Worm (Caenorhabditis elegans) whole organism, midembryonic: ENCODE results near the gene T23E7.2.

Experiments
- T22C8.4 ChIP-seq: fragments of 200-800 bp; sonication (Bioruptor generic); IDR thresholded peaks from 2 replicates; pipeline ENCODE4 v1.3.6; 2022; ENCODE audit warnings: missing genetic modification characterization, missing compliant biosample characterization
- cog-1 ChIP-seq: sonication (generic microtip); optimal IDR thresholded peaks from 2 replicates; lab custom pipeline; 2016; ENCODE audit warnings: missing genetic modification characterization, missing compliant biosample characterization
- flt-1 ChIP-seq: fragments of 200-800 bp; sonication (Bioruptor generic); IDR thresholded peaks from 2 replicates; pipeline ENCODE4 v1.3.6; 2022; ENCODE audit warnings: missing genetic modification characterization, missing compliant biosample characterization
- klf-2 ChIP-seq: fragments of 200-800 bp; sonication (Bioruptor generic); conservative IDR thresholded peaks from 2 replicates; pipeline ENCODE4 v1.3.6; 2022; ENCODE audit warnings: missing genetic modification reagents, missing genetic modification characterization, missing compliant biosample characterization
- med-1 ChIP-seq: sonication (generic microtip); optimal IDR thresholded peaks from 2 replicates; lab custom pipeline; 2017; ENCODE audit warnings: missing genetic modification characterization, mild to moderate bottlenecking, missing compliant biosample characterization, antibody characterized with exemption, missing genetic modification reagents; ENCODE audit not compliant: insufficient read depth
- ref-1 ChIP-seq: fragments of 200-800 bp; sonication (Bioruptor generic); conservative IDR thresholded peaks from 2 replicates; pipeline ENCODE4 v1.3.6; 2022; ENCODE audit warnings: missing genetic modification reagents, missing genetic modification characterization, missing compliant biosample characterization
- tab-1 ChIP-seq: fragments of 200-800 bp; sonication (Bioruptor generic); IDR thresholded peaks from 2 replicates; pipeline ENCODE4 v1.3.6; 2022; ENCODE audit warnings: missing genetic modification characterization, missing compliant biosample characterization
- ztf-23 ChIP-seq: fragments of 200-800 bp; sonication (Bioruptor generic); IDR thresholded peaks from 2 replicates; pipeline ENCODE4 v1.3.6; 2022; ENCODE audit warnings: missing genetic modification reagents, missing genetic modification characterization, missing compliant biosample characterization
- ztf-29 ChIP-seq: fragments of 200-800 bp; sonication (Bioruptor generic); IDR thresholded peaks from 2 replicates; pipeline ENCODE4 v1.3.6; 2022; ENCODE audit warnings: missing genetic modification reagents, missing genetic modification characterization, missing compliant biosample characterization

The T23E7.2 gene

ce11 chrX:17674313-17674712 is 3.5 kb downstream of the T23E7.2 start:
- TF ChIP-seq flt-1 (GFP tag; lab: Robert Waterston, UW) (no peak), cog-1 (tag; lab: Kevin White, UChicago) (no peak), tab-1 (GFP tag; lab: Robert Waterston, UW) (no peak), klf-2 (GFP tag; lab: Robert Waterston, UW) (no peak), med-1 (GFP tag; lab: Kevin White, UChicago) (no peak), ztf-23 (no peak), T22C8.4 (no peak), ztf-29 (GFP tag; lab: Robert Waterston, UW) (no peak), ref-1 (GFP tag; lab: Robert Waterston, UW) (no peak)

DNA sequence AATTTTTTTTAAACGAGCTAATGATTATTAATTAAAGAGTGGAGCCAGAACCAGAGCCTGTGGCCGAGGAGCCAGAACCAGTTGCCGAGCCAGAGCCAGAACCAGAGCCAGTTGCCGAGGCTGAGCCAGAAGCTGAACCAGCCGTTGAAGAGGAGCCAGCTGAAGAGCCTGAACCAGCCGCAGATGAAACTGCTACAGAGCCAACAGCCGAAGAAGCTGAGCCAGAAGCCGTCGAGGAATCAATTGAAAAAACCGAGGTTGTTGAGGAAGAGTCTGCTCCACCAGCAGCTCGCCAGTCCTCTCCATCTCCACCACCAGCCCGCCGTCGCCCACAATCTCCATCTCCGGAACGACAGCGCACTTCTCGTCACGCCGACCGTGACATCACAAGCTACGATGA is 4.9 kb downstream of the T23E7.2 start:
- TF ChIP-seq flt-1 (GFP tag; lab: Robert Waterston, UW) (no peak), ztf-23 (no peak), cog-1 (tag; lab: Kevin White, UChicago) (no peak), ref-1 (GFP tag; lab: Robert Waterston, UW) (no peak), ztf-29 (GFP tag; lab: Robert Waterston, UW) (no peak), T22C8.4 (no peak), klf-2 (GFP tag; lab: Robert Waterston, UW) (no peak), tab-1 (GFP tag; lab: Robert Waterston, UW) (no peak), med-1 (GFP tag; lab: Kevin White, UChicago) (no peak)

- TF ChIP-seq klf-2 (GFP tag; lab: Robert Waterston, UW) (no peak), tab-1 (GFP tag; lab: Robert Waterston, UW) (no peak), cog-1 (tag; lab: Kevin White, UChicago) (no peak), flt-1 (GFP tag; lab: Robert Waterston, UW) (no peak), T22C8.4 (no peak), ztf-29 (GFP tag; lab: Robert Waterston, UW) (no peak), med-1 (GFP tag; lab: Kevin White, UChicago) (no peak), ref-1 (GFP tag; lab: Robert Waterston, UW) (no peak), ztf-23 (no peak)
Measured at ce11 chrX:17676679-17677078, 5.9 kb downstream of the T23E7.2 start.

DNA sequence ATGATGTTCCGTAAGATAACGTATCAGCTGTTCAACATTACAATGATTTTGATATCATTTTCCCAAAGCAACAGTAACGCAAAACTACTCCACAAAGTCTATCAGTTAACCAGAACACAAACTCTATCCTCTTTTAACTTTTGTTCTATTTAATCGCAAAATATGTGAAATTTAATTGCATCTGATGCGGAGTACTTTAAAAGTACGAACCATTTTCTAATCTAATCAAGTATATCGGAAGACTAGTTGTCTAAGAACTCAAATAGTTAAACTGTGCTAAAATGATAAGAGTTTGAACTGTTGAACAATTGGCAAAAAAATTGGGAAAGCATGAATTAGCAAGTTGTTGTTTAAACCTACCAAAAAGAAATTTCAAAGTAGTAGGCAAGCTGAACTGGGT is 10.7 kb downstream of the T23E7.2 start:
- no peak for TF ChIP-seq cog-1 (tag; lab: Kevin White, UChicago)
- TF ChIP-seq ref-1 (GFP tag; lab: Robert Waterston, UW): no peak
- TF ChIP-seq klf-2 (GFP tag; lab: Robert Waterston, UW): no peak
- no peak for TF ChIP-seq med-1 (GFP tag; lab: Kevin White, UChicago)
- no peak for TF ChIP-seq ztf-29 (GFP tag; lab: Robert Waterston, UW)
- no peak for TF ChIP-seq tab-1 (GFP tag; lab: Robert Waterston, UW)
- no peak for TF ChIP-seq flt-1 (GFP tag; lab: Robert Waterston, UW)
- no peak for TF ChIP-seq T22C8.4
- TF ChIP-seq ztf-23: no peak

DNA sequence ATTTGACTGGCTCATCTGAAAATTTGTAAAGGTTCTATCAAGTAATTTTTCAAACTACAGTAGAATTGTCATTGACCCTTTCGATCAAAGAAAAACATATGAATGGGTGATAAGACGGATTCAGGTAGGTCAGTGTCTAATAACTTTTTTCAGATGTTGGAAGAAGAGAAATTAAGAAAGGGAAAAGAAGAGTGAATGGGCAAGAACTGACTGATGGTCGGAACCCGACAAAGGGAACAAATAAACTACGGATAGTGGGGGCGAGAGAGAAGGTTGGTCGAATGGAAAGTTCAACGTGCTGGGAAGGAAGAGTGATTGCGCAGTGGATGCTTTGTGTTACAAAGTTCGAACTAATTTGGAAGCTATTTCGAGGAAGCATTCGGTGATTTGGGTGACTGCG is 11.5 kb downstream of the T23E7.2 start:
- TF ChIP-seq ztf-23: no peak
- no peak for TF ChIP-seq tab-1 (GFP tag; lab: Robert Waterston, UW)
- TF ChIP-seq cog-1 (tag; lab: Kevin White, UChicago): no peak
- TF ChIP-seq klf-2 (GFP tag; lab: Robert Waterston, UW): no peak
- no peak for TF ChIP-seq med-1 (GFP tag; lab: Kevin White, UChicago)
- TF ChIP-seq ztf-29 (GFP tag; lab: Robert Waterston, UW): no peak
- TF ChIP-seq ref-1 (GFP tag; lab: Robert Waterston, UW): no peak
- no peak for TF ChIP-seq flt-1 (GFP tag; lab: Robert Waterston, UW)
- no peak for TF ChIP-seq T22C8.4

DNA sequence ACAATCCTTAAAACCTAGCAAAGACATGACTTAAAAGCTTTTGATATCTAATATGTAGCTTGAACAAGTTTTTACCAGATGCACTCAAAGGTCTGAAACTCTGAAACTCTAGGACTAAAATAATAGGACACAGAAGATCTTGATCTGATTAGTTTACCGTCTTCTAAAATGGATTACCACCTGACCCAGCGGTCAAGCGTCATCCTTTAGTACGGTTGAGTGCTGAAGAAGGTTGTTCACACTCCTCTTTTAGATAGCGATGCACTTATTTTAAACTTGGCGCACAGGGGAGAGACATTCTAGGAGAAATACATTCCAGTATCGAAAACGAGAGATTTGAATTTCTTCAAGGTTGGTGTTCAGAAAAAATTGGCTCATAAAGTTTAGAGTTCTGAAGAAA is 12.9 kb downstream of the T23E7.2 start:
- TF ChIP-seq tab-1 (GFP tag; lab: Robert Waterston, UW): no peak
- TF ChIP-seq med-1 (GFP tag; lab: Kevin White, UChicago): no peak
- no peak for TF ChIP-seq klf-2 (GFP tag; lab: Robert Waterston, UW)
- no peak for TF ChIP-seq ztf-29 (GFP tag; lab: Robert Waterston, UW)
- no peak for TF ChIP-seq cog-1 (tag; lab: Kevin White, UChicago)
- TF ChIP-seq T22C8.4: no peak
- no peak for TF ChIP-seq ref-1 (GFP tag; lab: Robert Waterston, UW)
- TF ChIP-seq flt-1 (GFP tag; lab: Robert Waterston, UW): no peak

DNA sequence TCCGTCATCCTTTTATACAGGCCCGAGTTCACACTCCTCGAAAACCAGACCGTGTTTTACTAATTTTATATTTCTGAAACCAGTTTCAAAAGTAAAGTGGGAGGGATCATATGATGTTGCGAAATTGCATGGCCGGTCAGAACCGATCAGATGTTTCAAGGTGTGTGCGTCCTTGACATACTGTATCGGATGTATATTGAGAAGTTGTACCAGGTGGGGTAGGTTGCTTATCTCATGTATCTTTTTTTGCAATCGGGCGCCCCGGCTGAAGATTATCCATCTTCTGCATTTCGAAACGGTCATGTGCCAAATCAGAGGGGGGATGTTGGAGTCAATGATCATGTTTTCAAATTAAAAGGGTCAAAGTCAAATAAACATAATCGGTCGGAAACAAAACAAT is 13.9 kb downstream of the T23E7.2 start, which contains the start of gene T23E7.6:
Gene T23E7.6 (minus strand): TSS at position 45 of the 400 bp plus-strand sequence.
- TF ChIP-seq T22C8.4 (no peak), tab-1 (GFP tag; lab: Robert Waterston, UW) (no peak), klf-2 (GFP tag; lab: Robert Waterston, UW) (no peak), flt-1 (GFP tag; lab: Robert Waterston, UW) (no peak), cog-1 (tag; lab: Kevin White, UChicago) (no peak), ztf-23 (no peak), med-1 (GFP tag; lab: Kevin White, UChicago) (no peak), ref-1 (GFP tag; lab: Robert Waterston, UW) (no peak), ztf-29 (GFP tag; lab: Robert Waterston, UW) (no peak)

DNA sequence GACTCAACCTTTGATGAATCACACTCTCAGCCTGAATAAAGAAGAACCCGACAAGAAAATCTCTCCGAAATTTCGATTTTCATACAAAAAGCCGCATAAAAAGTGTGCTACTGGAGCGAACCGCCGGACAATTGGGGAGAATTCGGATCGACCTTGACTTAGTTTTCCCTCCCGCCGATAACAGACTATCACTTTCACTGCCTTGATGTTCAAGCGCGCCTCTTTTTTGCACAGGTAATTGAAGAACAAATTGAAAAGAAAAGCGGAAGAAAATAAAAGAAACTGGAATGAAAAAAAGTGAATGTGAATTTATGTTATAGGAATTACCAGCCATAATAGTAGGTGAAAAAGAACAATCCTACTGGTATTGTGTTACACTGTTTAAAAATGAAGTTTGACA is 15.1 kb downstream of the T23E7.2 start:
- no peak for TF ChIP-seq med-1 (GFP tag; lab: Kevin White, UChicago)
- no peak for TF ChIP-seq ref-1 (GFP tag; lab: Robert Waterston, UW)
- TF ChIP-seq cog-1 (tag; lab: Kevin White, UChicago): no peak
- TF ChIP-seq klf-2 (GFP tag; lab: Robert Waterston, UW): no peak
- no peak for TF ChIP-seq ztf-29 (GFP tag; lab: Robert Waterston, UW)
- TF ChIP-seq T22C8.4: no peak

ce11 chrX:17694669-17695282 is 23.9 kb downstream of the T23E7.2 start, which contains the start of gene cgt-2:
cgt-2 (plus strand) TSS chrX:17695232.
- no peak for TF ChIP-seq tab-1 (GFP tag; lab: Robert Waterston, UW)
- no peak for TF ChIP-seq ztf-29 (GFP tag; lab: Robert Waterston, UW)
- no peak for TF ChIP-seq med-1 (GFP tag; lab: Kevin White, UChicago)
- no peak for TF ChIP-seq klf-2 (GFP tag; lab: Robert Waterston, UW)
- no peak for TF ChIP-seq T22C8.4
- TF ChIP-seq ref-1 (GFP tag; lab: Robert Waterston, UW): no peak
- no peak for TF ChIP-seq flt-1 (GFP tag; lab: Robert Waterston, UW)
- TF ChIP-seq cog-1 (tag; lab: Kevin White, UChicago): no peak
- no peak for TF ChIP-seq ztf-23
